Fruit fly (Drosophila melanogaster) S2 (cell line): Measurements from ENCODE around the gene CG42238.

Experiments used
- CG8478 ChIP-seq: fragments of >200 bp; optimal IDR thresholded peaks from 2 replicates; lab custom pipeline; 2018
- CTCF ChIP-seq, 2 experiments: fragments of >200 bp; optimal IDR thresholded peaks; 2 replicates each; lab custom pipeline; 2018

DNA sequence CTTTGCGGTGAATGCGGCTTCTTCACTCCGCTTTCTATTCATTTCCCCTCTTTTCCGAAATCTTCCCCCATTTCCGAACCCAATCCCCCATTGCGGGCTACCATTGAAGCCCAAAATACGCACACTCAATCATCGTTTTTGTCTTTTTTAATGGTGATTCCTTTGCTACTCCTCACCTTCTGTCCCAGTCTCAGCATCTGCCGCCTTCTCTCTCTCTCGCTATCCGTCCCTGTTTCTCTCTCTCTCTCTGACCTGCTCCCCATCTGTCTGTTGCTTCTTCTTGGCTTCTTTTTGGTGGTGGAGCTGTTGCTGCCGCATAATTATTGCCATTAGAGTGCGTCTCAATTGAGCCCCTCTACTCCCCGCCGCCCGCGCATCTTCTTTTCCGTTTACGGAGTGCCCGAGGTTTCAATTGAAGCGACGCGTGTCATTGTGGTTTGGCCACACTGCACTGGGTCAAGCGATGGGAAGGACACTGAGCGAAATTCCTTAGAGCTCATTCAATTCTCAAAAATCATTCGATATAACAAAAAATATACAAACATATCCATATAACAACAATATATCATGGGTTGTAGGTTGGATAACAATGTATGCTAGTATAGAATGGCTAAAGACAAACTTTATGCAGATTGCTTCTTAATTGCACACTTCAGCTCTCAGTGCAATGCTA is 106.9 kb downstream of the CG42238 start:
- TF ChIP-seq CG8478 (lab: Kevin White, UChicago), result no peak
- TF ChIP-seq CTCF (optimal IDR thresholded peaks at IDR 0.05; lab: Kevin White, UChicago), result no peak
